Comparison of ENCODE assay signal across 5 fruit fly cellular contexts in genomic region chr2L:3573907-3574306, dm6.
TF ChIP-seq lines count a peak whose summit lies in the region.

No protein-coding gene starts in this region.

- TF ChIP-seq CTCF in whole organism, embryonic (GFP tag; optimal IDR thresholded peaks at IDR 0.05; lab: Kevin White, UChicago), result no peak

TF ChIP-seq in whole organism, adult, 20 proteins besides CTCF, POLR2A, EP300 and RAD21:
- TF ChIP-seq Clk (GFP tag; optimal IDR thresholded peaks at IDR 0.05; lab: Kevin White, UChicago) (no peak), cic (GFP tag; optimal IDR thresholded peaks at IDR 0.05; lab: Kevin White, UChicago) (no peak), cnc (optimal IDR thresholded peaks at IDR 0.05; lab: Kevin White, UChicago) (no peak), CG11617 (GFP tag; optimal IDR thresholded peaks at IDR 0.05; lab: Kevin White, UChicago) (no peak), ovo (GFP tag; optimal IDR thresholded peaks at IDR 0.05; lab: Kevin White, UChicago) (no peak), CG33017 (tag; optimal IDR thresholded peaks at IDR 0.05; lab: Kevin White, UChicago) (no peak), CG7045 (GFP tag; optimal IDR thresholded peaks at IDR 0.05; lab: Kevin White, UChicago) (no peak), bab1 (GFP tag; optimal IDR thresholded peaks at IDR 0.05; lab: Kevin White, UChicago) (no peak), CG12768 (GFP tag; optimal IDR thresholded peaks at IDR 0.05; lab: Kevin White, UChicago) (peak; percentile 37), toe (GFP tag; optimal IDR thresholded peaks at IDR 0.05; lab: Kevin White, UChicago) (peak; percentile 32), Mnt (GFP tag; optimal IDR thresholded peaks at IDR 0.05; lab: Kevin White, UChicago) (no peak), CG7101 (tag; optimal IDR thresholded peaks at IDR 0.05; lab: Kevin White, UChicago) (peak; percentile 52), Hr96 (GFP tag; optimal IDR thresholded peaks at IDR 0.05; lab: Kevin White, UChicago) (peak; percentile 67), pad (GFP tag; optimal IDR thresholded peaks at IDR 0.05; lab: Kevin White, UChicago) (no peak), CG14711 (tag; optimal IDR thresholded peaks at IDR 0.05; lab: Kevin White, UChicago) (peak; percentile 25), kay (GFP tag; lab: Kevin White, UChicago; ENCODE audit: borderline replicate concordance) (peak; percentile 86), CG5204 (GFP tag; optimal IDR thresholded peaks at IDR 0.05; lab: Kevin White, UChicago) (no peak), CG1620 (GFP tag; optimal IDR thresholded peaks at IDR 0.05; lab: Kevin White, UChicago) (no peak), Crg-1 (GFP tag; optimal IDR thresholded peaks at IDR 0.05; lab: Kevin White, UChicago) (no peak)

TF ChIP-seq in whole organism, embryonic, 481 proteins besides CTCF, POLR2A, EP300 and RAD21 (continues in another document):
- TF ChIP-seq zfh2 (GFP tag; optimal IDR thresholded peaks at IDR 0.05; lab: Kevin White, UChicago) (no peak), sd (tag; optimal IDR thresholded peaks at IDR 0.05; lab: Kevin White, UChicago) (no peak), Dp (GFP tag; optimal IDR thresholded peaks at IDR 0.05; lab: Kevin White, UChicago) (no peak), CG7928 (GFP tag; optimal IDR thresholded peaks at IDR 0.05; lab: Kevin White, UChicago) (no peak), sisA (GFP tag; IDR thresholded peaks at IDR 0.05; lab: Robert Waterston, UW) (peak; percentile 90), CG9932 (GFP tag; IDR thresholded peaks at IDR 0.05; lab: Robert Waterston, UW) (no peak), Hey (tag; optimal IDR thresholded peaks at IDR 0.05; lab: Kevin White, UChicago) (peak; percentile 27), ewg (GFP tag; optimal IDR thresholded peaks at IDR 0.05; lab: Kevin White, UChicago) (peak; percentile 73), CG9215 (GFP tag; IDR thresholded peaks at IDR 0.05; lab: Robert Waterston, UW) (peak; percentile 52; the same call in 1 of the 2 replicates), gro (GFP tag; optimal IDR thresholded peaks at IDR 0.05; lab: Kevin White, UChicago) (no peak), CG17912 (GFP tag; optimal IDR thresholded peaks at IDR 0.05; lab: Kevin White, UChicago) (no peak), CG18764 (GFP tag; optimal IDR thresholded peaks at IDR 0.05; lab: Kevin White, UChicago) (peak; percentile 73), sna (GFP tag; IDR thresholded peaks at IDR 0.05; lab: Robert Waterston, UW; ENCODE audit: partially characterized antibody) (no peak), sqz (GFP tag; optimal IDR thresholded peaks at IDR 0.05; lab: Kevin White, UChicago) (peak; percentile 35), CG2712 (tag; optimal IDR thresholded peaks at IDR 0.05; lab: Kevin White, UChicago) (peak; percentile 88), CG9876 (GFP tag; optimal IDR thresholded peaks at IDR 0.05; lab: Kevin White, UChicago) (peak; percentile 41), so (GFP tag; IDR thresholded peaks at IDR 0.05; lab: Robert Waterston, UW) (peak; percentile 70; the same call in 2 of the 3 replicates), Hand (GFP tag; optimal IDR thresholded peaks at IDR 0.05; lab: Kevin White, UChicago) (no peak), Fer3 (tag; optimal IDR thresholded peaks at IDR 0.05; lab: Kevin White, UChicago) (peak; percentile 13)

TF ChIP-seq in whole organism, prepupa, 60 proteins besides CTCF, POLR2A, EP300 and RAD21 (continues in another document):
- TF ChIP-seq CG4318 (GFP tag; optimal IDR thresholded peaks at IDR 0.05; lab: Kevin White, UChicago) (peak; percentile 52), net (GFP tag; optimal IDR thresholded peaks at IDR 0.05; lab: Kevin White, UChicago) (no peak), CG8119 (GFP tag; IDR thresholded peaks at IDR 0.05; lab: Robert Waterston, UW) (peak; percentile 61; the same call in 2 of the 3 replicates), vri (GFP tag; optimal IDR thresholded peaks at IDR 0.05; lab: Kevin White, UChicago) (no peak), Smox (GFP tag; optimal IDR thresholded peaks at IDR 0.05; lab: Kevin White, UChicago) (no peak), lz (GFP tag; optimal IDR thresholded peaks at IDR 0.05; lab: Kevin White, UChicago) (peak; percentile 46), CG15336 (GFP tag; IDR thresholded peaks at IDR 0.05; lab: Robert Waterston, UW) (peak; percentile 71), Eip93F (GFP tag; optimal IDR thresholded peaks at IDR 0.05; lab: Kevin White, UChicago) (no peak), topi (GFP tag; optimal IDR thresholded peaks at IDR 0.05; lab: Kevin White, UChicago) (peak; percentile 47), Sox15 (GFP tag; optimal IDR thresholded peaks at IDR 0.05; lab: Kevin White, UChicago) (peak; percentile 14), CG3032 (tag; optimal IDR thresholded peaks at IDR 0.05; lab: Kevin White, UChicago) (peak; percentile 31), achi (GFP tag; optimal IDR thresholded peaks at IDR 0.05; lab: Kevin White, UChicago) (peak; percentile 59), dsx (GFP tag; optimal IDR thresholded peaks at IDR 0.05; lab: Kevin White, UChicago; ENCODE audit: poor library complexity, severe bottlenecking) (peak; percentile 19), svp (GFP tag; lab: Kevin White, UChicago) (no peak), Eip78C (GFP tag; lab: Kevin White, UChicago) (peak; percentile 75), eg (GFP tag; IDR thresholded peaks at IDR 0.05; lab: Robert Waterston, UW) (peak; percentile 80), dac (GFP tag; optimal IDR thresholded peaks at IDR 0.05; lab: Kevin White, UChicago) (no peak), CG31627 (GFP tag; optimal IDR thresholded peaks at IDR 0.05; lab: Kevin White, UChicago) (peak; percentile 61), fkh (GFP tag; optimal IDR thresholded peaks at IDR 0.05; lab: Kevin White, UChicago) (peak; percentile 48), Hr38 (GFP tag; optimal IDR thresholded peaks at IDR 0.05; lab: Kevin White, UChicago) (no peak)

TF ChIP-seq in whole organism, pupa, 21 proteins besides CTCF, POLR2A, EP300 and RAD21:
- peak; percentile 68 for TF ChIP-seq CG8301 (tag; optimal IDR thresholded peaks at IDR 0.05; lab: Kevin White, UChicago)
- TF ChIP-seq CG14655 (GFP tag; optimal IDR thresholded peaks at IDR 0.05; lab: Kevin White, UChicago), result peak; percentile 64
- TF ChIP-seq Pif1B (GFP tag; optimal IDR thresholded peaks at IDR 0.05; lab: Kevin White, UChicago), result peak; percentile 42
- TF ChIP-seq Pif1A (GFP tag; optimal IDR thresholded peaks at IDR 0.05; lab: Kevin White, UChicago), result peak; percentile 45
- TF ChIP-seq fd96Ca (GFP tag; IDR thresholded peaks at IDR 0.05; lab: Robert Waterston, UW), result peak; percentile 90
- TF ChIP-seq D1 (tag; optimal IDR thresholded peaks at IDR 0.05; lab: Kevin White, UChicago), result no peak
- TF ChIP-seq CG10348 (GFP tag; IDR thresholded peaks at IDR 0.05; lab: Robert Waterston, UW), result no peak
- peak; percentile 46 for TF ChIP-seq CG8159 (tag; optimal IDR thresholded peaks at IDR 0.05; lab: Kevin White, UChicago)
- TF ChIP-seq CG17806 (tag; optimal IDR thresholded peaks at IDR 0.05; lab: Kevin White, UChicago), result peak; percentile 35
- TF ChIP-seq CG4496 (GFP tag; IDR thresholded peaks at IDR 0.05; lab: Robert Waterston, UW), result peak; percentile 85
- no peak for TF ChIP-seq gl (tag; optimal IDR thresholded peaks at IDR 0.05; lab: Kevin White, UChicago)
- peak; percentile 41; the same call in 1 of the 2 replicates for TF ChIP-seq CG32121 (GFP tag; IDR thresholded peaks at IDR 0.05; lab: Robert Waterston, UW)
- peak; percentile 66 for TF ChIP-seq CG12605 (GFP tag; IDR thresholded peaks at IDR 0.05; lab: Robert Waterston, UW)
- TF ChIP-seq CG13204 (GFP tag; optimal IDR thresholded peaks at IDR 0.05; lab: Kevin White, UChicago), result no peak
- TF ChIP-seq EcR (GFP tag; optimal IDR thresholded peaks at IDR 0.05; lab: Kevin White, UChicago), result no peak
- peak; percentile 70 for TF ChIP-seq Ets98B (GFP tag; IDR thresholded peaks at IDR 0.05; lab: Robert Waterston, UW)
- peak; percentile 52 for TF ChIP-seq CG15710 (tag; optimal IDR thresholded peaks at IDR 0.05; lab: Kevin White, UChicago)
- peak; percentile 51 for TF ChIP-seq CG34367 (tag; optimal IDR thresholded peaks at IDR 0.05; lab: Kevin White, UChicago)
- TF ChIP-seq CG9948 (tag; optimal IDR thresholded peaks at IDR 0.05; lab: Kevin White, UChicago), result peak; percentile 47
- peak; percentile 29; the same call in 1 of the 2 replicates for TF ChIP-seq rn (GFP tag; IDR thresholded peaks at IDR 0.05; lab: Robert Waterston, UW)
- no peak for TF ChIP-seq Snoo (tag; optimal IDR thresholded peaks at IDR 0.05; lab: Kevin White, UChicago)
TF ChIP-seq in whole organism, pupa: peak in this region for 15.

TF ChIP-seq in whole organism, wandering third instar larva, 38 proteins besides CTCF, POLR2A, EP300 and RAD21 (continues in another document):
- no peak for TF ChIP-seq psq (GFP tag; optimal IDR thresholded peaks at IDR 0.05; lab: Kevin White, UChicago)
- no peak for TF ChIP-seq Dfd (GFP tag; optimal IDR thresholded peaks at IDR 0.05; lab: Kevin White, UChicago)
- TF ChIP-seq lola (GFP tag; optimal IDR thresholded peaks at IDR 0.05; lab: Kevin White, UChicago), result no peak
- no peak for TF ChIP-seq Mio (GFP tag; optimal IDR thresholded peaks at IDR 0.05; lab: Kevin White, UChicago)
- no peak for TF ChIP-seq tai (GFP tag; optimal IDR thresholded peaks at IDR 0.05; lab: Kevin White, UChicago)
- no peak for TF ChIP-seq fru (GFP tag; optimal IDR thresholded peaks at IDR 0.05; lab: Kevin White, UChicago)
- no peak for TF ChIP-seq CG32264 (GFP tag; optimal IDR thresholded peaks at IDR 0.05; lab: Kevin White, UChicago)
- TF ChIP-seq Hr83 (GFP tag; optimal IDR thresholded peaks at IDR 0.05; lab: Kevin White, UChicago; ENCODE audit: poor library complexity, severe bottlenecking), result no peak
- no peak for TF ChIP-seq Myc (optimal IDR thresholded peaks at IDR 0.05; lab: Kevin White, UChicago)
- TF ChIP-seq Hr78 (GFP tag; optimal IDR thresholded peaks at IDR 0.05; lab: Kevin White, UChicago), result no peak
- no peak for TF ChIP-seq usp (GFP tag; optimal IDR thresholded peaks at IDR 0.05; lab: Kevin White, UChicago)
- TF ChIP-seq pan (optimal IDR thresholded peaks at IDR 0.05; lab: Kevin White, UChicago), result no peak
- TF ChIP-seq N (GFP tag; optimal IDR thresholded peaks at IDR 0.05; lab: Kevin White, UChicago), result no peak
- no peak for TF ChIP-seq Abd-B (GFP tag; optimal IDR thresholded peaks at IDR 0.05; lab: Kevin White, UChicago)
- peak; percentile 49 for TF ChIP-seq h (GFP tag; optimal IDR thresholded peaks at IDR 0.05; lab: Kevin White, UChicago)
- TF ChIP-seq woc (GFP tag; optimal IDR thresholded peaks at IDR 0.05; lab: Kevin White, UChicago), result no peak
- no peak for TF ChIP-seq Dif (GFP tag; optimal IDR thresholded peaks at IDR 0.05; lab: Kevin White, UChicago; ENCODE audit: partially characterized antibody)
- TF ChIP-seq OdsH (GFP tag; optimal IDR thresholded peaks at IDR 0.05; lab: Kevin White, UChicago), result no peak
- TF ChIP-seq ey (GFP tag; optimal IDR thresholded peaks at IDR 0.05; lab: Kevin White, UChicago), result peak; percentile 58
- peak; percentile 72 for TF ChIP-seq sv (GFP tag; optimal IDR thresholded peaks at IDR 0.05; lab: Kevin White, UChicago)
- TF ChIP-seq dsf (GFP tag; optimal IDR thresholded peaks at IDR 0.05; lab: Kevin White, UChicago; ENCODE audit: borderline replicate concordance), result no peak
- TF ChIP-seq foxo (GFP tag; optimal IDR thresholded peaks at IDR 0.05; lab: Kevin White, UChicago), result peak in 1 of 2 experiments; percentile 41
- no peak for TF ChIP-seq brk (GFP tag; optimal IDR thresholded peaks at IDR 0.05; lab: Kevin White, UChicago)
- TF ChIP-seq Hnf4 (GFP tag; optimal IDR thresholded peaks at IDR 0.05; lab: Kevin White, UChicago), result peak; percentile 47
